Fruit fly (Drosophila melanogaster): ENCODE results near the gene Atac2.
A peak's percentile ranks its signal among the peaks of the same experiment; 100 is the strongest.

Gene Atac2

DNA sequence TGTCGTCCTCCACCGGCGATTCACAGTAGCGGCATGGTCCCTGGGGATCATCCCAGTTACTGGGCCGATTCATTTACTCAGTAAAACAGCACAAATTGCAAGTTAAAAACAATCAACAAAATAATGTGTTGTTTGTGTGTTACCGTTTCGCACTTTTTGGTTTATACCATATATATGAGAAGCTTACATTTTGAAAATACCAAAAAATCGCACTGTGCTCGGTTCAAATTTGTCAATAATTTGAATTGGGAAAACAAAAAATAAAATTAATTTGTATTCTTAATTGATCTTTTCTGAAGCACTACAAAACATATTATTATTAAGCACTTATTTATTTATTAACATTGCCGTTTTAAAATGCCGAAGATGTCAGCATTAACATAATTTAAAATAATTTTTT, at the start of gene Atac2:
Gene Atac2, minus strand, starts transcription at position 144 of the 400 bp plus-strand sequence.
- no peak for TF ChIP-seq Dfd (GFP tag; optimal IDR thresholded peaks at IDR 0.05)
- TF ChIP-seq jim (GFP tag; optimal IDR thresholded peaks at IDR 0.05): no peak
- no peak for TF ChIP-seq Rel (GFP tag; optimal IDR thresholded peaks at IDR 0.05)
- TF ChIP-seq Rel (tag; optimal IDR thresholded peaks at IDR 0.05): no peak
- no peak for TF ChIP-seq br (GFP tag; optimal IDR thresholded peaks at IDR 0.05)
- TF ChIP-seq Mio (GFP tag; optimal IDR thresholded peaks at IDR 0.05): no peak
- TF ChIP-seq CG9705 (GFP tag; optimal IDR thresholded peaks at IDR 0.05): no peak
- no peak for TF ChIP-seq CrebA (GFP tag; optimal IDR thresholded peaks at IDR 0.05; ENCODE audit: borderline replicate concordance)
- no peak for TF ChIP-seq woc (GFP tag; optimal IDR thresholded peaks at IDR 0.05)
- TF ChIP-seq N (GFP tag; optimal IDR thresholded peaks at IDR 0.05): no peak
- TF ChIP-seq h (GFP tag; optimal IDR thresholded peaks at IDR 0.05): no peak

DNA sequence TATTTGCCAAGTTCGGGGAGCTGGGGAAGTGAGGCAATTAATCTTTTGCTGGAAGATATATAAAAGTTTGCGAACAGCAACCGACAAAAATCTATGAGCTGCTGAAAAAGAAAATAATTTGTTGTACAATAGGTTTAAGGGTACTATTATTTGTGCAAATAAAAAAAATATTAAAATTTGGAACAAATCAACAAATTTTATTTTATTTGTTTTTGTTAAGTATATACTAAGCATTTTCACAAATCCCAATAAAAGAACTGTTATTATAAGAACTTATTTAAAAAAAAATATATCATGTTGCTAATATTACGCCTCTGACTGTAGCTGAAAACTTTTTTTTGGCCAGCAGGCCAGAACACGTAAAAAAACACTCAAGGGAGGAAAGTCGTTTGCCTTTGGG, 46.1 kb upstream of the Atac2 start:
- no peak for TF ChIP-seq Abd-B (GFP tag; optimal IDR thresholded peaks at IDR 0.05)
- no peak for TF ChIP-seq CG9705 (GFP tag; optimal IDR thresholded peaks at IDR 0.05)
- TF ChIP-seq foxo (GFP tag; optimal IDR thresholded peaks at IDR 0.05): peak in 1 of 2 experiments; percentile 18
- no peak for TF ChIP-seq CrebA (GFP tag; optimal IDR thresholded peaks at IDR 0.05; ENCODE audit: borderline replicate concordance)
- peak; percentile 8 for TF ChIP-seq HLH106 (tag; optimal IDR thresholded peaks at IDR 0.05)

DNA sequence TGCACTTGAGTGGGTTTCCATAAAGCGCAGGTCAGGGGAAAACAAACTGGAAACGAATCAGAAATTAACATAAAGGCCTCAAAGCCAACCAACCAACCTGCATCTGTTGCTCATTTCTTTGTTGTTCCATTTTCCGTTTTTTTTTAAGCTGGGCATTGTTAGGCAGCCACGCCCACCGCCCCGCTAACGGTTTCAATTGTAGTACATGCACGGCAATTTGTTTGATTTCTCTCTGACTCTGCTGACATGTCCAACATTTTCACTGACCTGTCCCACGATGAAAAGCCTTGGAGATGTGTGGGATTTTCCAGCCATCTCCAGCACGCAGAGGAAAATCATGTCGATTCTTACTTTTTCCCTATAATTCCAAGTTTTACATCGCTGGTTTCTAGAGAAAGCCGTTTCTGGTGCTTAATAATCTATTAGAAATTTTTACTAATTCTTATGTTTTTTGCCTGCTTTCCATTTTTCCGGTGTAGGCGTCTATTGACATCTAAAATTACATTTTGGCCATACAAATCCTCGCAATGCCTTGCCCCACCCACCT, 44.7 kb upstream of the Atac2 start:
- TF ChIP-seq Hr78 (GFP tag; optimal IDR thresholded peaks at IDR 0.05) (no peak), br (GFP tag; optimal IDR thresholded peaks at IDR 0.05) (no peak), Hr83 (GFP tag; optimal IDR thresholded peaks at IDR 0.05; ENCODE audit: poor library complexity, severe bottlenecking) (no peak), h (GFP tag; optimal IDR thresholded peaks at IDR 0.05) (no peak), dsf (GFP tag; optimal IDR thresholded peaks at IDR 0.05; ENCODE audit: borderline replicate concordance) (no peak), CG32264 (GFP tag; optimal IDR thresholded peaks at IDR 0.05) (no peak), CG9705 (GFP tag; optimal IDR thresholded peaks at IDR 0.05) (no peak), fru (GFP tag; optimal IDR thresholded peaks at IDR 0.05) (no peak)

DNA sequence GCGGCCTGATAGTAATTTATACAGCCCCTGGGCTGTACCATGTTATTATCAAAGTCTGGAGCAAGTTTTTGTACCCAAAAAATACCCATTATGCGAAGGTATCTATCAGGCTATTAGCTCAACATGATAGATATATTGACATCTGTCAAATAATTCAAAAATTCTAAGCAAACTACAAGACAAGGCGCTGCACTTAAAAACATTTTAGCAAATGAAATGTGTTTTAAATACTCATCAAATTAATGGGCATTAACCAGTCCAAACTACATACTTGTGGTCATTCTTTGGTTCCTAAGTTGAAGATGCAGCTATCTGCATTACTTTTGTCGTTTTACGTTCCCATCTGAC, 41.3 kb upstream of the Atac2 start:
- TF ChIP-seq h (GFP tag; optimal IDR thresholded peaks at IDR 0.05): peak; percentile 97
- TF ChIP-seq Hnf4 (GFP tag; optimal IDR thresholded peaks at IDR 0.05): peak; percentile 86
- TF ChIP-seq Abd-B (GFP tag; optimal IDR thresholded peaks at IDR 0.05): no peak
- TF ChIP-seq dmrt93B (GFP tag; optimal IDR thresholded peaks at IDR 0.05): peak; percentile 80
- TF ChIP-seq usp (GFP tag; optimal IDR thresholded peaks at IDR 0.05): no peak
- no peak for TF ChIP-seq lola (GFP tag; optimal IDR thresholded peaks at IDR 0.05)
- TF ChIP-seq sage (GFP tag; optimal IDR thresholded peaks at IDR 0.05): peak; percentile 94
- TF ChIP-seq foxo (GFP tag; optimal IDR thresholded peaks at IDR 0.05): peak; percentile 55 to 87
- peak; percentile 88 for TF ChIP-seq CG32264 (GFP tag; optimal IDR thresholded peaks at IDR 0.05)
- peak; percentile 17 for TF ChIP-seq CG9705 (GFP tag; optimal IDR thresholded peaks at IDR 0.05)
- TF ChIP-seq Sp1 (GFP tag; optimal IDR thresholded peaks at IDR 0.05): peak; percentile 80
- TF ChIP-seq sv (GFP tag; optimal IDR thresholded peaks at IDR 0.05): peak; percentile 41
- TF ChIP-seq jim (GFP tag; optimal IDR thresholded peaks at IDR 0.05): no peak
- TF ChIP-seq woc (GFP tag; optimal IDR thresholded peaks at IDR 0.05): peak; percentile 95
- TF ChIP-seq Vsx2 (GFP tag; optimal IDR thresholded peaks at IDR 0.05; ENCODE audit: partially characterized antibody): no peak
- TF ChIP-seq pan (optimal IDR thresholded peaks at IDR 0.05): peak; percentile 58
- peak; percentile 81 for TF ChIP-seq Rel (GFP tag; optimal IDR thresholded peaks at IDR 0.05)
- no peak for TF ChIP-seq Rel (tag; optimal IDR thresholded peaks at IDR 0.05)
- peak; percentile 89 for TF ChIP-seq br (GFP tag; optimal IDR thresholded peaks at IDR 0.05)
- TF ChIP-seq Mio (GFP tag; optimal IDR thresholded peaks at IDR 0.05): peak; percentile 26
- TF ChIP-seq Hr78 (GFP tag; optimal IDR thresholded peaks at IDR 0.05): no peak
- peak; percentile 95 for TF ChIP-seq rgr (GFP tag; optimal IDR thresholded peaks at IDR 0.05)
- TF ChIP-seq Dfd (GFP tag; optimal IDR thresholded peaks at IDR 0.05): no peak
- TF ChIP-seq Myc (optimal IDR thresholded peaks at IDR 0.05): no peak
- peak; percentile 69 for TF ChIP-seq Jra (GFP tag; optimal IDR thresholded peaks at IDR 0.05)
- no peak for TF ChIP-seq CrebA (GFP tag; optimal IDR thresholded peaks at IDR 0.05; ENCODE audit: borderline replicate concordance)
- TF ChIP-seq psq (GFP tag; optimal IDR thresholded peaks at IDR 0.05): peak; percentile 86
- peak; percentile 92 for TF ChIP-seq ey (GFP tag; optimal IDR thresholded peaks at IDR 0.05)
- no peak for TF ChIP-seq Dif (GFP tag; optimal IDR thresholded peaks at IDR 0.05; ENCODE audit: partially characterized antibody)
- peak; percentile 93 for TF ChIP-seq fru (GFP tag; optimal IDR thresholded peaks at IDR 0.05)
- peak; percentile 91 for TF ChIP-seq OdsH (GFP tag; optimal IDR thresholded peaks at IDR 0.05)
- TF ChIP-seq N (GFP tag; optimal IDR thresholded peaks at IDR 0.05): no peak
- TF ChIP-seq HLH106 (tag; optimal IDR thresholded peaks at IDR 0.05): peak; percentile 90
- TF ChIP-seq Hr83 (GFP tag; optimal IDR thresholded peaks at IDR 0.05; ENCODE audit: poor library complexity, severe bottlenecking): peak; percentile 44
- no peak for TF ChIP-seq dl (GFP tag; optimal IDR thresholded peaks at IDR 0.05; ENCODE audit: insufficient read depth in 1 of 2, partially characterized antibody in 2 of 2)
- TF ChIP-seq tai (GFP tag; optimal IDR thresholded peaks at IDR 0.05): peak; percentile 71
- TF ChIP-seq dsf (GFP tag; optimal IDR thresholded peaks at IDR 0.05; ENCODE audit: borderline replicate concordance): peak; percentile 38
- peak; percentile 94 for TF ChIP-seq brk (GFP tag; optimal IDR thresholded peaks at IDR 0.05)
- no peak for TF ChIP-seq GATAd (GFP tag; optimal IDR thresholded peaks at IDR 0.05)

Measured in whole organism, wandering third instar larva.